Worm (Caenorhabditis elegans) whole organism, L4 larva: ENCODE results near the gene eri-12.

Experiments used
- R02D3.7 ChIP-seq: fragments of 150-350 bp; sonication (generic microtip); optimal IDR thresholded peaks from 3 replicates; lab custom pipeline; 2014; ENCODE audit warnings: missing biosample characterization, missing genetic modification characterization
- ama-1 ChIP-seq: fragments of 150-350 bp; optimal IDR thresholded peaks from 2 replicates; lab custom pipeline; 2014; ENCODE audit warnings: inconsistent platforms, mixed read lengths
- dve-1 ChIP-seq: sonication (generic microtip); optimal IDR thresholded peaks from 2 replicates; lab custom pipeline; 2017; ENCODE audit warnings: antibody characterized with exemption, mild to moderate bottlenecking, missing genetic modification characterization, missing compliant biosample characterization; ENCODE audit not compliant: insufficient read depth
- egl-27 ChIP-seq: sonication (generic microtip); optimal IDR thresholded peaks from 3 replicates; lab custom pipeline; 2017; ENCODE audit warnings: missing biosample characterization, missing genetic modification reagents, missing genetic modification characterization
- nhr-25 ChIP-seq: sonication (generic microtip); optimal IDR thresholded peaks from 2 replicates; lab custom pipeline; 2017; ENCODE audit warnings: missing genetic modification characterization, mild to moderate bottlenecking, missing compliant biosample characterization, antibody characterized with exemption, moderate library complexity, borderline replicate concordance; ENCODE audit not compliant: insufficient read depth
- nhr-41 ChIP-seq: fragments of 200-800 bp; sonication (Bioruptor generic); IDR thresholded peaks from 2 replicates; pipeline ENCODE4 v1.3.6; 2022; ENCODE audit warnings: missing genetic modification reagents, missing genetic modification characterization, missing compliant biosample characterization
- nhr-6 ChIP-seq: fragments of 150-350 bp; optimal IDR thresholded peaks from 2 replicates; lab custom pipeline; 2014; ENCODE audit warnings: missing biosample characterization, missing genetic modification characterization
- pqm-1 ChIP-seq: sonication (generic microtip); optimal IDR thresholded peaks from 2 replicates; lab custom pipeline; 2017; ENCODE audit warnings: missing biosample characterization, missing genetic modification characterization
- spr-3 ChIP-seq: fragments of 200-800 bp; sonication (Bioruptor generic); optimal IDR thresholded peaks from 2 replicates; lab custom pipeline; 2018; ENCODE audit warnings: mild to moderate bottlenecking, missing genetic modification characterization, missing compliant biosample characterization
- zag-1 ChIP-seq: fragments of 150-350 bp; optimal IDR thresholded peaks from 2 replicates; lab custom pipeline; 2014; ENCODE audit warnings: missing biosample characterization, missing genetic modification characterization
- ztf-7 ChIP-seq: fragments of 150-350 bp; optimal IDR thresholded peaks from 2 replicates; lab custom pipeline; 2014; ENCODE audit warnings: missing biosample characterization, missing genetic modification characterization

- no peak for TF ChIP-seq R02D3.7 (tag; lab: Kevin White, UChicago)
- no peak for TF ChIP-seq nhr-6 (tag; lab: Kevin White, UChicago)
- no peak for TF ChIP-seq ama-1 (lab: Kevin White, UChicago)
- no peak for TF ChIP-seq nhr-41 (GFP tag; lab: Robert Waterston, UW)
- no peak for TF ChIP-seq nhr-25 (tag; lab: Kevin White, UChicago)
- no peak for TF ChIP-seq zag-1 (tag; lab: Kevin White, UChicago)
- no peak for TF ChIP-seq ztf-7 (tag; lab: Kevin White, UChicago)
- TF ChIP-seq egl-27: no peak
- TF ChIP-seq spr-3 (GFP tag; lab: Kevin White, UChicago): no peak
- TF ChIP-seq dve-1 (tag; lab: Kevin White, UChicago): no peak
- no peak for TF ChIP-seq pqm-1 (tag; lab: Kevin White, UChicago)
Observed at ce11 chrIV:12193338-12193737, 36.7 kb downstream of the eri-12 start.
